Worm (Caenorhabditis elegans): ENCODE data around the gene fbxb-76.

DNA sequence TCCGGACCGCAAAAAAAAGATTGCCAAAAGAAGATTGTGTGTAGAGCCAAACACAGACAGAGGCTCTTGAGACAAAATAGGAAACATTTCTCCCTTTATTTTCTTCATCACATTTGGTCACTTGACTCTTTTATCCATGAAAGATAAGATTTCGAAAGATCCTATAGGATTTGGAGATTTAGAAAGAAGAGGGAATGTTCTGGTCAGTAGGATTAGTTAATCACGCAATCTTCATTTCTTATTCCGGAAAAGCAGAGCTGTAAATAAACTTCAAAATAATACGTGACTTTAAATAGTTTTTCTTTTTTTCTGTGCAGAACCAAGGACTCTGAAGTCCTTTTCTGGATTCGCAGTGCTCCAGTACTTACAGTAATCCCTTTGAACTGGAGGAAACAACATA, 31.9 kb downstream of the fbxb-76 start:
- TF ChIP-seq C38D4.7 (GFP tag; optimal IDR thresholded peaks at IDR 0.05) = no peak
- TF ChIP-seq pqm-1 (tag; optimal IDR thresholded peaks at IDR 0.05) = no peak
- TF ChIP-seq tbx-2 (tag; optimal IDR thresholded peaks at IDR 0.05) = no peak
- TF ChIP-seq unc-55 (GFP tag; optimal IDR thresholded peaks at IDR 0.05) = no peak
- no peak for TF ChIP-seq pha-4 (tag; optimal IDR thresholded peaks at IDR 0.05)
- no peak for TF ChIP-seq F13H6.1 (tag; optimal IDR thresholded peaks at IDR 0.05)
- no peak for TF ChIP-seq C08G9.2 (tag; optimal IDR thresholded peaks at IDR 0.05)
- TF ChIP-seq ceh-30 (tag; optimal IDR thresholded peaks at IDR 0.05) = no peak
- no peak for TF ChIP-seq pag-3 (tag; optimal IDR thresholded peaks at IDR 0.05; ENCODE audit: borderline replicate concordance)
- no peak for TF ChIP-seq ceh-2 (tag; optimal IDR thresholded peaks at IDR 0.05)
- TF ChIP-seq mec-3 (tag; optimal IDR thresholded peaks at IDR 0.05; ENCODE audit: borderline replicate concordance) = no peak
- no peak for TF ChIP-seq T23F11.4 (GFP tag; optimal IDR thresholded peaks at IDR 0.05)
